Worm (Caenorhabditis elegans) whole organism, midembryonic: ENCODE data around the gene fbxa-77.

ENCODE experiments used
- cog-1 ChIP-seq: sonication (generic microtip); optimal IDR thresholded peaks from 2 replicates; lab custom pipeline; 2016; ENCODE audit warnings: missing genetic modification characterization, missing compliant biosample characterization
- flt-1 ChIP-seq: fragments of 200-800 bp; sonication (Bioruptor generic); IDR thresholded peaks from 2 replicates; pipeline ENCODE4 v1.3.6; 2022; ENCODE audit warnings: missing genetic modification characterization, missing compliant biosample characterization
- klf-2 ChIP-seq: fragments of 200-800 bp; sonication (Bioruptor generic); conservative IDR thresholded peaks from 2 replicates; pipeline ENCODE4 v1.3.6; 2022; ENCODE audit warnings: missing genetic modification reagents, missing genetic modification characterization, missing compliant biosample characterization
- ref-1 ChIP-seq: fragments of 200-800 bp; sonication (Bioruptor generic); conservative IDR thresholded peaks from 2 replicates; pipeline ENCODE4 v1.3.6; 2022; ENCODE audit warnings: missing genetic modification reagents, missing genetic modification characterization, missing compliant biosample characterization
- tab-1 ChIP-seq: fragments of 200-800 bp; sonication (Bioruptor generic); IDR thresholded peaks from 2 replicates; pipeline ENCODE4 v1.3.6; 2022; ENCODE audit warnings: missing genetic modification characterization, missing compliant biosample characterization

- TF ChIP-seq klf-2 (GFP tag; lab: Robert Waterston, UW): no peak
- TF ChIP-seq cog-1 (tag; lab: Kevin White, UChicago): no peak
- TF ChIP-seq ref-1: no peak
- TF ChIP-seq flt-1: no peak
- no peak for TF ChIP-seq tab-1 (GFP tag; lab: Robert Waterston, UW)
Measured at ce11 chrIII:1221995-1222394, 27.3 kb upstream of the fbxa-77 start.
